Fruit fly (Drosophila melanogaster): ENCODE measurements around the gene Adk2.

Gene Adk2

dm6 chr3L:13041292-13042067, 19.0 kb upstream of the Adk2 start, which contains the start of gene RpS4 (continued):
- peak; percentile 68; the same call in 1 of the 2 replicates for TF ChIP-seq Taf1 (GFP tag; IDR thresholded peaks at IDR 0.05)
- peak; percentile 86 for TF ChIP-seq CHES-1-like (GFP tag; optimal IDR thresholded peaks at IDR 0.05)
- peak; percentile 92 for TF ChIP-seq CG3407 (GFP tag; optimal IDR thresholded peaks at IDR 0.05)
- peak; percentile 96 for TF ChIP-seq CG13296 (GFP tag; optimal IDR thresholded peaks at IDR 0.05)
- TF ChIP-seq CG17359 (tag; optimal IDR thresholded peaks at IDR 0.05) = peak; percentile 84
- TF ChIP-seq sob (GFP tag; IDR thresholded peaks at IDR 0.05) = peak; percentile 92
- TF ChIP-seq CG15269 (tag; optimal IDR thresholded peaks at IDR 0.05) = peak; percentile 85
- peak; percentile 68 for TF ChIP-seq CG4282 (GFP tag; optimal IDR thresholded peaks at IDR 0.05)
- TF ChIP-seq Atf-2 (GFP tag; optimal IDR thresholded peaks at IDR 0.05) = peak; percentile 70
- TF ChIP-seq unc-4 (GFP tag; IDR thresholded peaks at IDR 0.05; ENCODE audit: partially characterized antibody) = no peak
- TF ChIP-seq BEAF-32 (GFP tag; optimal IDR thresholded peaks at IDR 0.05) = peak; percentile 53
- TF ChIP-seq Lpt (GFP tag; optimal IDR thresholded peaks at IDR 0.05) = no peak
- TF ChIP-seq wor (GFP tag; IDR thresholded peaks at IDR 0.05) = no peak
- peak; percentile 65 for TF ChIP-seq CG6689 (GFP tag; IDR thresholded peaks at IDR 0.05)
- peak; percentile 73 for TF ChIP-seq CG10979 (tag; optimal IDR thresholded peaks at IDR 0.05)
- TF ChIP-seq CG11696 (GFP tag; IDR thresholded peaks at IDR 0.05) = peak; percentile 65
- TF ChIP-seq fru (optimal IDR thresholded peaks at IDR 0.05) = no peak
- peak; percentile 76 for TF ChIP-seq ttk (GFP tag; IDR thresholded peaks at IDR 0.05)
- TF ChIP-seq CG9727 (GFP tag; optimal IDR thresholded peaks at IDR 0.05) = peak; percentile 93
- peak; percentile 90 for TF ChIP-seq Vsx1 (GFP tag; optimal IDR thresholded peaks at IDR 0.05)
- TF ChIP-seq CG30431 (GFP tag; optimal IDR thresholded peaks at IDR 0.05) = peak; percentile 82
- TF ChIP-seq hb (GFP tag; IDR thresholded peaks at IDR 0.05; ENCODE audit: partially characterized antibody) = no peak
- TF ChIP-seq pfk (GFP tag; optimal IDR thresholded peaks at IDR 0.05) = peak; percentile 85
- peak; percentile 82 for TF ChIP-seq CG12236 (GFP tag; optimal IDR thresholded peaks at IDR 0.05)
- TF ChIP-seq Hmr (GFP tag; optimal IDR thresholded peaks at IDR 0.05) = peak; percentile 96
- peak; percentile 26; the same call in 1 of the 2 replicates for TF ChIP-seq cas (GFP tag; IDR thresholded peaks at IDR 0.05)
- peak; percentile 63; the same call in 1 of the 3 replicates for TF ChIP-seq jigr1 (GFP tag; IDR thresholded peaks at IDR 0.05)
- peak; percentile 33; the same call in 1 of the 2 replicates for TF ChIP-seq CG13287 (GFP tag; IDR thresholded peaks at IDR 0.05; ENCODE audit: partially characterized antibody)
- TF ChIP-seq H15 (GFP tag; IDR thresholded peaks at IDR 0.05) = peak; percentile 81
- TF ChIP-seq unpg (GFP tag; optimal IDR thresholded peaks at IDR 0.05) = peak; percentile 91
- TF ChIP-seq CG10654 (GFP tag; optimal IDR thresholded peaks at IDR 0.05) = peak; percentile 74
- TF ChIP-seq Dip3 (GFP tag; optimal IDR thresholded peaks at IDR 0.05) = peak; percentile 75
- peak; percentile 50; the same call in 1 of the 3 replicates for TF ChIP-seq z (GFP tag; IDR thresholded peaks at IDR 0.05)
- TF ChIP-seq CG4424 (GFP tag; optimal IDR thresholded peaks at IDR 0.05) = peak; percentile 80
- peak; percentile 46 for TF ChIP-seq Chrac-16 (GFP tag; optimal IDR thresholded peaks at IDR 0.05)
- TF ChIP-seq CG7963 (GFP tag; IDR thresholded peaks at IDR 0.05; ENCODE audit: partially characterized antibody) = no peak
- 0 out of 2 replicates have a peak, but pooled peaks have one; percentile 13 for TF ChIP-seq inv (GFP tag; IDR thresholded peaks at IDR 0.05; ENCODE audit: partially characterized antibody)
- TF ChIP-seq stc (GFP tag; IDR thresholded peaks at IDR 0.05) = peak; percentile 84
- peak; percentile 67 for TF ChIP-seq CG14965 (GFP tag; optimal IDR thresholded peaks at IDR 0.05; ENCODE audit: borderline replicate concordance)
- TF ChIP-seq CG9797 (GFP tag; optimal IDR thresholded peaks at IDR 0.05) = peak; percentile 97
- peak; percentile 16; the same call in 1 of the 2 replicates for TF ChIP-seq tna (GFP tag; IDR thresholded peaks at IDR 0.05; ENCODE audit: partially characterized antibody)
- peak; percentile 80 for TF ChIP-seq nerfin-1 (tag; optimal IDR thresholded peaks at IDR 0.05)
- TF ChIP-seq maf-S (GFP tag; optimal IDR thresholded peaks at IDR 0.05) = peak; percentile 64
- no peak for TF ChIP-seq usp (GFP tag; optimal IDR thresholded peaks at IDR 0.05)
- TF ChIP-seq CG4404 (GFP tag; IDR thresholded peaks at IDR 0.05) = peak; percentile 60
- TF ChIP-seq fu2 (GFP tag; optimal IDR thresholded peaks at IDR 0.05) = peak; percentile 73
- TF ChIP-seq CG7556 (GFP tag; optimal IDR thresholded peaks at IDR 0.05) = peak; percentile 64
- peak; percentile 85 for TF ChIP-seq Rx (GFP tag; IDR thresholded peaks at IDR 0.05)
- peak; percentile 80 for TF ChIP-seq zfh2 (GFP tag; optimal IDR thresholded peaks at IDR 0.05)
